Worm (Caenorhabditis elegans) whole organism, L1 larva: Measurements from ENCODE around the gene mca-1.

Experiments used
- ama-1 ChIP-seq: fragments of 150-350 bp; optimal IDR thresholded peaks from 2 replicates; lab custom pipeline; 2014
- elt-2 ChIP-seq: sonication (generic microtip); optimal IDR thresholded peaks from 2 replicates; lab custom pipeline; 2016; ENCODE audit warnings: missing genetic modification characterization, mild to moderate bottlenecking, inconsistent platforms, missing compliant biosample characterization, missing genetic modification reagents
- nhr-76 ChIP-seq: sonication (generic microtip); optimal IDR thresholded peaks from 2 replicates; lab custom pipeline; 2017; ENCODE audit warnings: missing biosample characterization, missing genetic modification characterization

DNA sequence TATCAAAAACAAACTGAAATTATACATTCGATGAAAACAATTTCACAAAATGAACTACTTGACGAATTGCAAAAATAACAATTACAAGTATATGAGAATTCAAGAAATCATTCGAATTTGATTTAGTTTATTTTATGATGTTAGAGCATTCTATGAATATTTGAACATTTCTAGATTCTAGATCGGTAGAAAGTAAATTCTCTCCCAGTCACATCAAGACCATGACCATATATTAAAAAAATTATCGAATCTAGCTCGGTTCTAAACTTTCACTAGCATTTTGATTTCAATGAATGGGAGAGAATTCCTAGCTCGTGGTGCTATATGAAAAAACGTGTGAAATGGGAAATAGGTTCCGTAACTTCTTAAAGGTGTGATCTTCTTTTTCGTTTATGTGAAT lies 50.4 kb downstream of the mca-1 start:
- no peak for TF ChIP-seq nhr-76
- no peak for TF ChIP-seq elt-2 (tag; lab: Kevin White, UChicago)
- no peak for TF ChIP-seq ama-1 (lab: Kevin White, UChicago)
